Worm (Caenorhabditis elegans) whole organism, early embryonic: ENCODE measurements around the gene T01H3.3.

ENCODE experiments used
- B0310.2 ChIP-seq: sonication (generic microtip); optimal IDR thresholded peaks from 2 replicates; lab custom pipeline; 2016; ENCODE audit warnings: mild to moderate bottlenecking, missing genetic modification characterization, missing compliant biosample characterization
- F13C5.2 ChIP-seq: sonication (generic microtip); optimal IDR thresholded peaks from 2 replicates; lab custom pipeline; 2017; ENCODE audit warnings: mild to moderate bottlenecking, missing genetic modification characterization, inconsistent platforms, missing compliant biosample characterization
- aly-1 ChIP-seq: sonication (generic microtip); optimal IDR thresholded peaks from 2 replicates; lab custom pipeline; 2016; ENCODE audit warnings: missing genetic modification characterization, missing compliant biosample characterization
- ama-1 ChIP-seq: fragments of 150-350 bp; optimal IDR thresholded peaks from 2 replicates; lab custom pipeline; 2014
- ceh-13 ChIP-seq: fragments of 200-800 bp; sonication (Bioruptor generic); optimal IDR thresholded peaks from 2 replicates; lab custom pipeline; 2018; ENCODE audit warnings: mild to moderate bottlenecking, missing genetic modification characterization, missing compliant biosample characterization
- ceh-36 ChIP-seq: sonication (generic microtip); optimal IDR thresholded peaks from 2 replicates; lab custom pipeline; 2016; ENCODE audit warnings: missing genetic modification characterization, inconsistent platforms, missing compliant biosample characterization
- ets-7 ChIP-seq: sonication (generic microtip); optimal IDR thresholded peaks from 2 replicates; lab custom pipeline; 2016; ENCODE audit warnings: missing genotype, missing genetic modification characterization, missing compliant biosample characterization
- flt-1 ChIP-seq: fragments of 200-800 bp; sonication (Bioruptor generic); IDR thresholded peaks from 2 replicates; pipeline ENCODE4 v1.3.6; 2022; ENCODE audit warnings: missing genetic modification characterization, missing compliant biosample characterization
- hmbx-1 ChIP-seq: sonication (generic microtip); optimal IDR thresholded peaks from 2 replicates; lab custom pipeline; 2016; ENCODE audit warnings: mild to moderate bottlenecking, missing genetic modification characterization, missing compliant biosample characterization
- hmg-4 ChIP-seq: fragments of 200-800 bp; sonication (Bioruptor generic); optimal IDR thresholded peaks from 2 replicates; lab custom pipeline; 2018; ENCODE audit warnings: mild to moderate bottlenecking, missing genetic modification characterization, missing compliant biosample characterization
- hnd-1 ChIP-seq: sonication (generic microtip); optimal IDR thresholded peaks from 2 replicates; lab custom pipeline; 2016; ENCODE audit warnings: missing genetic modification characterization, missing compliant biosample characterization
- pes-1 ChIP-seq: fragments of 200-800 bp; sonication (Bioruptor generic); IDR thresholded peaks from 2 replicates; pipeline ENCODE4 v1.3.6; 2022; ENCODE audit warnings: missing genetic modification reagents, missing genetic modification characterization, missing compliant biosample characterization
- scrt-1 ChIP-seq: fragments of 200-800 bp; sonication (Bioruptor generic); IDR thresholded peaks from 2 replicates; pipeline ENCODE4 v1.3.6; 2022; ENCODE audit warnings: missing genetic modification characterization, missing compliant biosample characterization
- sea-1 ChIP-seq: fragments of 200-800 bp; sonication (Bioruptor generic); conservative IDR thresholded peaks from 2 replicates; pipeline ENCODE4 v1.3.6; 2022; ENCODE audit warnings: missing genetic modification characterization, missing compliant biosample characterization
- tbx-11 ChIP-seq: fragments of 200-800 bp; sonication (Bioruptor generic); IDR thresholded peaks from 2 replicates; pipeline ENCODE4 v1.3.6; 2022; ENCODE audit warnings: missing genetic modification characterization, missing compliant biosample characterization
- tbx-37 ChIP-seq: fragments of 200-800 bp; sonication (Bioruptor generic); conservative IDR thresholded peaks from 2 replicates; pipeline ENCODE4 v1.3.6; 2022; ENCODE audit warnings: missing genetic modification reagents, missing genetic modification characterization, missing compliant biosample characterization
- tra-4 ChIP-seq: sonication (generic microtip); optimal IDR thresholded peaks from 2 replicates; lab custom pipeline; 2017; ENCODE audit warnings: missing genetic modification characterization, missing compliant biosample characterization

The T01H3.3 gene

DNA sequence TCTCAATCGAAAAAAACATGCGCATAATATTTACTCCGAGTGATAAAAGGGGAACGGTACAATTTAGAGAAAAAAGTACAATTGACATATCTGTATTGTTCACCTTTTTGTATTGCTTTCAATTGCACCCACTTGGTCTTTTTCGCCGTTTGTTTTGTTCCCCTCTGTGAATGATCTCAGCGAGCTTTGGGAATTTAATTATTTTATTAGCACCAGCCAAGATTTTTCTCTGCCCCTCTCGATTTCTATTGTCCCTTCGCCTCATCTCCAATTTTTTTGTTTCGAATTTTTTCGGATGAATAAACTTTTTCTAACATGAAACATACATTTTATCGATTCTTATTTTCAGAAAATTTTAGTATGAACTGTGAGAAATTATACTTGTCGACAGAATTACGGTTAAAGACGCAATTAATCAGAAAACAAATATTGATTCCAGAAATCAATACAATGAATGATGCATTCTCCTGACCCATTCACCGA lies 26.5 kb upstream of the T01H3.3 start, which contains the start of gene rev-1:
Gene rev-1, plus strand, starts transcription at position 433 of the 483 bp plus-strand sequence.
- TF ChIP-seq ceh-13 (GFP tag; lab: Kevin White, UChicago) (no peak), tbx-11 (GFP tag; lab: Robert Waterston, UW) (no peak), ceh-36 (tag; lab: Kevin White, UChicago) (no peak), hmbx-1 (tag; lab: Kevin White, UChicago) (no peak), B0310.2 (no peak), tra-4 (tag; lab: Kevin White, UChicago) (no peak), pes-1 (GFP tag; lab: Robert Waterston, UW) (no peak), aly-1 (no peak), hnd-1 (no peak), ets-7 (no peak), ama-1 (lab: Kevin White, UChicago) (no peak), sea-1 (GFP tag; lab: Robert Waterston, UW) (no peak), flt-1 (GFP tag; lab: Robert Waterston, UW) (no peak), tbx-37 (GFP tag; lab: Robert Waterston, UW) (no peak), hmg-4 (no peak), scrt-1 (GFP tag; lab: Robert Waterston, UW) (no peak), F13C5.2 (tag; lab: Kevin White, UChicago) (no peak)

DNA sequence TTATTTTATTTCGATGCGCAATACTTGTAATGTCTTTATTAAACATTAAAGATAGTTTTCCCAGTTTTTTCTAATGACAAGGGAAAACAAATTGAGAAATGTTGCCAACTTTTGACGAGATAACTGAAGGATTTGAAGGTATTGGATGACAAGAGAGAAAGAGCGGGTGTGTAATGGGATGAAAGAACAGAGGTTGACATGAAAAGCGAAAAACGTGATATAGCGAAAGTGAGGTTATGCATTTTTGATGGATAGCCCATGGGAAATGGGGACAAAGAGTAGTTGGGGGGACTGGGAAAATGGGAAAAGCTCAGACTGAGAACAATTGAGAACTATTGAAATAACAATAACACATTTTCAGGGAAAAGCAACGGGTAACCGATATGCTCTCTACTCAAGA lies 21.5 kb upstream of the T01H3.3 start:
- TF ChIP-seq scrt-1 (GFP tag; lab: Robert Waterston, UW) (no peak), tbx-37 (GFP tag; lab: Robert Waterston, UW) (no peak), tbx-11 (GFP tag; lab: Robert Waterston, UW) (no peak), sea-1 (GFP tag; lab: Robert Waterston, UW) (no peak), hmbx-1 (tag; lab: Kevin White, UChicago) (no peak), F13C5.2 (tag; lab: Kevin White, UChicago) (no peak)

- TF ChIP-seq aly-1 (no peak), hmbx-1 (tag; lab: Kevin White, UChicago) (no peak)
These were observed 20.0 kb upstream of the T01H3.3 start for ce11 chrII:7893648-7894047.

DNA sequence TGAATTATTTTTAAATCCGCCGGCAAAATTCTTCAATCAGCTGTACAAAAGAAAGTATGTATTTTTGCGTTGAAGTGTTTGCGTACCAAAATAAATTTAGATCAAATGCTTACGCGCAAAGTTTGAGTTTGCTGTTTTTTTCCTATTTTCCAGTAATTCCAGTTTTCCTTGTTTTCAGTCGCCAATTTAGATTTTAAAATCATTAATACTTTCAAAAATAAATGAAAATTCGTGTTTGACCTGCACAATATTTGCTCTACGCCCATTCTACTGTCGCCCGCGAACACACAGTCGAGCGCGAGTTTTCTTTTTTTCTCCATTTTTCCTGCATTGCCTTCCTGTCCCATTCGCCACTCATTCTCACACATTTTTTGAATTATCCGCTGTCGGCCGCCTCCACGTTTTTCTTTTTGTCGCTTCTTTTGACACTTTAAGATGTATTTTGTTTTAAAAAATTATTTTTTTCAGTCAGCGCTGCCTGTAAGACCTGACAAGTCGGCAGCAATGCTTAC lies 19.1 kb upstream of the T01H3.3 start, which contains the start of gene ptc-1:
Gene ptc-1, plus strand, starts transcription at position 462 of the 512 bp plus-strand sequence.
- TF ChIP-seq hmbx-1 (tag; lab: Kevin White, UChicago) (no peak), tbx-11 (GFP tag; lab: Robert Waterston, UW) (no peak), F13C5.2 (tag; lab: Kevin White, UChicago) (no peak), flt-1 (GFP tag; lab: Robert Waterston, UW) (no peak), tra-4 (tag; lab: Kevin White, UChicago) (no peak)

- TF ChIP-seq F13C5.2 (tag; lab: Kevin White, UChicago) (no peak), sea-1 (GFP tag; lab: Robert Waterston, UW) (no peak)
These were observed 18.3 kb upstream of the T01H3.3 start for ce11 chrII:7891869-7892615.

DNA sequence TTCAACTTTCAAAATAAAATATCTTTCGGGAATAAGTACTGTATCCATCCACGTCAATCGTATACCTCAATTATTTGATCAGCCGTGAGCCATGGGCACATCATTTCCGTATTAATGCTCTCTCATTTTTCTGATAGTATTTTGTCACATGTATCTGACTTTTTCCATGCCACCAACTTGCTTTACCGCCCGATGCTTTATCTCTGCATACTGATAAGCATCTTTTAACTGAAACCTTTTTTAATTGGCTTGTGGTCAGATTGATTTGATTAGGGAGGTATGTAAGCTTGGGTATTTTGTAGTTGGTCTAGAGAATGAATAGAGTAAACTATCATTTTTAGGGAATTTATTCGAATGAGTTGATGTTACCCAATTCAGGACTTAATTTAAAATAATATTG lies 15.6 kb upstream of the T01H3.3 start:
- TF ChIP-seq pes-1 (GFP tag; lab: Robert Waterston, UW) (no peak), hmg-4 (no peak), F13C5.2 (tag; lab: Kevin White, UChicago) (no peak), tbx-37 (GFP tag; lab: Robert Waterston, UW) (no peak), flt-1 (GFP tag; lab: Robert Waterston, UW) (no peak), tbx-11 (GFP tag; lab: Robert Waterston, UW) (no peak), tra-4 (tag; lab: Kevin White, UChicago) (no peak), ama-1 (lab: Kevin White, UChicago) (no peak), ceh-36 (tag; lab: Kevin White, UChicago) (no peak), B0310.2 (no peak), ceh-13 (GFP tag; lab: Kevin White, UChicago) (no peak), scrt-1 (GFP tag; lab: Robert Waterston, UW) (no peak), aly-1 (no peak), hmbx-1 (tag; lab: Kevin White, UChicago) (no peak)

ce11 chrII:7888759-7889158 lies 15.1 kb upstream of the T01H3.3 start:
- TF ChIP-seq hmbx-1 (tag; lab: Kevin White, UChicago) (no peak), scrt-1 (GFP tag; lab: Robert Waterston, UW) (no peak), tra-4 (tag; lab: Kevin White, UChicago) (no peak), hnd-1 (no peak), aly-1 (no peak), ceh-36 (tag; lab: Kevin White, UChicago) (no peak), sea-1 (GFP tag; lab: Robert Waterston, UW) (no peak), ets-7 (no peak), ama-1 (lab: Kevin White, UChicago) (no peak), hmg-4 (no peak), tbx-11 (GFP tag; lab: Robert Waterston, UW) (no peak), tbx-37 (GFP tag; lab: Robert Waterston, UW) (no peak)

ce11 chrII:7887295-7887694 lies 13.6 kb upstream of the T01H3.3 start:
- TF ChIP-seq sea-1 (GFP tag; lab: Robert Waterston, UW): no peak
- no peak for TF ChIP-seq aly-1
- TF ChIP-seq hmg-4: no peak
- no peak for TF ChIP-seq tbx-11 (GFP tag; lab: Robert Waterston, UW)
- TF ChIP-seq tra-4 (tag; lab: Kevin White, UChicago): no peak
- TF ChIP-seq ets-7: no peak
- no peak for TF ChIP-seq F13C5.2 (tag; lab: Kevin White, UChicago)
- TF ChIP-seq B0310.2: no peak
- TF ChIP-seq tbx-37 (GFP tag; lab: Robert Waterston, UW): no peak
- TF ChIP-seq ceh-13 (GFP tag; lab: Kevin White, UChicago): no peak
- no peak for TF ChIP-seq scrt-1 (GFP tag; lab: Robert Waterston, UW)
- no peak for TF ChIP-seq hnd-1
